Fruit fly (Drosophila melanogaster): ENCODE measurements around the gene btd.

The btd gene

DNA sequence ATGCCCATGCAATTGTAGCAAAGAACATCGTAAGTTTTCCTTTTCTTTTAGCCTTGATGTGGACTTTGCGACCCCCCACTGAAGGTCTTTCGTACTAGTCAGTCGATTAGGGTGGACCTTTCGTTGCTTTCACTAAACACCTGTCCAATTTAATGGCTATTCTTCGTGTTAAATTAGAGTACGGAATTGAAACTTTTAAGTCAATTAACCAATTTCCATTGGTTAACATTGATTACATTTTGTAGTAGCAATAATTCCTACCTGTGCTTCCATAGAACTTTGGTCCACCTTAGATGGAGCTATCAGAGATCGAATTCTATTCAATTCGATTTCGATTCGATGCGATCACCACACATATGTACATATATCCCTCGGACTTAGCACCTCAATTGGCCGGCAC lies 29.6 kb upstream of the btd start (continued):
- peak; percentile 75 for TF ChIP-seq CG17328 (GFP tag; IDR thresholded peaks at IDR 0.05)
- no peak for TF ChIP-seq CG4617 (GFP tag; optimal IDR thresholded peaks at IDR 0.05; ENCODE audit: borderline replicate concordance)
- TF ChIP-seq CkIIα-i1 (GFP tag; IDR thresholded peaks at IDR 0.05), result no peak
- TF ChIP-seq disco-r (GFP tag; optimal IDR thresholded peaks at IDR 0.05), result no peak
- TF ChIP-seq CG10959 (GFP tag; IDR thresholded peaks at IDR 0.05), result no peak
- TF ChIP-seq Jarid2 (GFP tag; optimal IDR thresholded peaks at IDR 0.05), result no peak
- no peak for TF ChIP-seq kay (GFP tag; optimal IDR thresholded peaks at IDR 0.05)
- no peak for TF ChIP-seq CG9932 (GFP tag; IDR thresholded peaks at IDR 0.05)
- no peak for TF ChIP-seq gt (GFP tag; IDR thresholded peaks at IDR 0.05)
- TF ChIP-seq grau (tag; optimal IDR thresholded peaks at IDR 0.05), result peak; percentile 63
- peak; percentile 66 for TF ChIP-seq tap (tag; optimal IDR thresholded peaks at IDR 0.05)
- TF ChIP-seq corto (GFP tag; optimal IDR thresholded peaks at IDR 0.05), result no peak
- TF ChIP-seq knrl (GFP tag; IDR thresholded peaks at IDR 0.05; ENCODE audit: partially characterized antibody), result no peak
- no peak for TF ChIP-seq gcm2 (GFP tag; optimal IDR thresholded peaks at IDR 0.05)
- TF ChIP-seq ase (GFP tag; IDR thresholded peaks at IDR 0.05), result no peak
- no peak for TF ChIP-seq psq (GFP tag; optimal IDR thresholded peaks at IDR 0.05)
- no peak for TF ChIP-seq CG12942 (GFP tag; optimal IDR thresholded peaks at IDR 0.05)
- no peak for TF ChIP-seq CG12071 (GFP tag; optimal IDR thresholded peaks at IDR 0.05)
- no peak for TF ChIP-seq CG6175 (GFP tag; IDR thresholded peaks at IDR 0.05)
- no peak for TF ChIP-seq MESR4 (GFP tag; optimal IDR thresholded peaks at IDR 0.05)
- TF ChIP-seq CG33557 (GFP tag; optimal IDR thresholded peaks at IDR 0.05), result no peak
- TF ChIP-seq fd3F (GFP tag; optimal IDR thresholded peaks at IDR 0.05), result peak; percentile 14
- no peak for TF ChIP-seq CG10147 (GFP tag; optimal IDR thresholded peaks at IDR 0.05)
- TF ChIP-seq odd (GFP tag; optimal IDR thresholded peaks at IDR 0.05), result no peak
- TF ChIP-seq sug (tag; optimal IDR thresholded peaks at IDR 0.05), result peak; percentile 77
- TF ChIP-seq emc (GFP tag; optimal IDR thresholded peaks at IDR 0.05), result no peak
- TF ChIP-seq Usf (GFP tag; optimal IDR thresholded peaks at IDR 0.05), result no peak
- no peak for TF ChIP-seq Stat92E (GFP tag; optimal IDR thresholded peaks at IDR 0.05)
- TF ChIP-seq CG12104 (GFP tag; optimal IDR thresholded peaks at IDR 0.05), result no peak
- no peak for TF ChIP-seq CG8765 (GFP tag; IDR thresholded peaks at IDR 0.05)
- peak; percentile 51 for TF ChIP-seq her (GFP tag; optimal IDR thresholded peaks at IDR 0.05)
- TF ChIP-seq CG17361 (GFP tag; IDR thresholded peaks at IDR 0.05), result no peak
- no peak for TF ChIP-seq CG7372 (GFP tag; IDR thresholded peaks at IDR 0.05)
- no peak for TF ChIP-seq CG2129 (GFP tag; IDR thresholded peaks at IDR 0.05; ENCODE audit: partially characterized antibody)
- peak; percentile 28 for TF ChIP-seq CG6813 (GFP tag; optimal IDR thresholded peaks at IDR 0.05)
- peak in 1 of 2 experiments; percentile 70 for TF ChIP-seq Hr51 (GFP tag; optimal IDR thresholded peaks at IDR 0.05)
- TF ChIP-seq dan (GFP tag; IDR thresholded peaks at IDR 0.05), result no peak
- no peak for TF ChIP-seq tll (GFP tag; optimal IDR thresholded peaks at IDR 0.05)
- peak; percentile 25 for TF ChIP-seq CG18764 (GFP tag; optimal IDR thresholded peaks at IDR 0.05)
- TF ChIP-seq sd (tag; optimal IDR thresholded peaks at IDR 0.05), result no peak
- peak; percentile 66 for TF ChIP-seq row (GFP tag; IDR thresholded peaks at IDR 0.05)
- TF ChIP-seq bigmax (GFP tag; optimal IDR thresholded peaks at IDR 0.05), result no peak
- TF ChIP-seq Ptx1 (GFP tag; IDR thresholded peaks at IDR 0.05), result no peak
- no peak for TF ChIP-seq exex (tag; optimal IDR thresholded peaks at IDR 0.05)
- no peak for TF ChIP-seq vfl (GFP tag; optimal IDR thresholded peaks at IDR 0.05)
- TF ChIP-seq caup (GFP tag; optimal IDR thresholded peaks at IDR 0.05; ENCODE audit: severe bottlenecking), result peak; percentile 9
- TF ChIP-seq CoRest (tag; optimal IDR thresholded peaks at IDR 0.05), result peak; percentile 50
- no peak for TF ChIP-seq CG10654 (GFP tag; optimal IDR thresholded peaks at IDR 0.05)
- no peak for TF ChIP-seq Gug (GFP tag; IDR thresholded peaks at IDR 0.05)
- no peak for TF ChIP-seq C15 (GFP tag; IDR thresholded peaks at IDR 0.05)
- TF ChIP-seq ci (GFP tag; IDR thresholded peaks at IDR 0.05), result peak; percentile 81
